Worm (Caenorhabditis elegans) whole organism, L2 larva: ENCODE measurements around the gene srh-282.
A peak's percentile ranks its signal among the peaks of the same experiment; 100 is the strongest.

ENCODE experiments used
- C34F6.9 ChIP-seq: fragments of 150-350 bp; optimal IDR thresholded peaks from 2 replicates; lab custom pipeline; 2014; ENCODE audit warnings: missing biosample characterization, missing genetic modification characterization
- F13H6.1 ChIP-seq: sonication (generic microtip); optimal IDR thresholded peaks from 2 replicates; lab custom pipeline; 2016; ENCODE audit warnings: missing genetic modification characterization, missing compliant biosample characterization
- Y55F3AM.14 ChIP-seq: fragments of 200-800 bp; sonication (Bioruptor generic); optimal IDR thresholded peaks from 2 replicates; lab custom pipeline; 2018; ENCODE audit warnings: mild to moderate bottlenecking, missing genetic modification characterization, missing compliant biosample characterization
- ZK546.5 ChIP-seq: sonication (generic microtip); optimal IDR thresholded peaks from 2 replicates; lab custom pipeline; 2017; ENCODE audit warnings: missing biosample characterization, missing genetic modification characterization
- alr-1 ChIP-seq: fragments of 150-350 bp; optimal IDR thresholded peaks from 2 replicates; lab custom pipeline; 2014; ENCODE audit warnings: missing biosample characterization, missing genetic modification characterization
- aly-2 ChIP-seq: fragments of 150-350 bp; optimal IDR thresholded peaks from 2 replicates; lab custom pipeline; 2014; ENCODE audit warnings: missing biosample characterization, missing genetic modification characterization
- ama-1 ChIP-seq: fragments of 150-350 bp; optimal IDR thresholded peaks from 2 replicates; lab custom pipeline; 2018; ENCODE audit warnings: inconsistent platforms
- blmp-1 ChIP-seq: sonication (generic microtip); optimal IDR thresholded peaks from 2 replicates; lab custom pipeline; 2017; ENCODE audit warnings: missing genetic modification characterization, mild to moderate bottlenecking, missing compliant biosample characterization, antibody characterized with exemption, moderate library complexity; ENCODE audit not compliant: insufficient read depth
- ceh-16 ChIP-seq: fragments of 150-350 bp; optimal IDR thresholded peaks from 2 replicates; lab custom pipeline; 2014; ENCODE audit warnings: missing biosample characterization, missing genetic modification characterization
- ceh-82 ChIP-seq: fragments of 150-350 bp; optimal IDR thresholded peaks from 2 replicates; lab custom pipeline; 2014; ENCODE audit warnings: missing biosample characterization, missing genetic modification characterization
- crh-2 ChIP-seq: sonication (generic microtip); optimal IDR thresholded peaks from 2 replicates; lab custom pipeline; 2017; ENCODE audit warnings: missing biosample characterization, missing genetic modification characterization
- egl-27 ChIP-seq: sonication (generic microtip); optimal IDR thresholded peaks from 3 replicates; lab custom pipeline; 2017; ENCODE audit warnings: missing biosample characterization, missing genetic modification reagents, missing genetic modification characterization
- elt-1 ChIP-seq: fragments of 150-350 bp; optimal IDR thresholded peaks from 2 replicates; lab custom pipeline; 2014; ENCODE audit warnings: missing biosample characterization, missing genetic modification characterization
- gmeb-1 ChIP-seq: fragments of 150-350 bp; optimal IDR thresholded peaks from 2 replicates; lab custom pipeline; 2014; ENCODE audit warnings: missing biosample characterization, missing genetic modification characterization
- lin-11 ChIP-seq: fragments of 150-350 bp; sonication (generic microtip); optimal IDR thresholded peaks from 2 replicates; lab custom pipeline; 2014; ENCODE audit warnings: missing biosample characterization, missing genetic modification characterization, inconsistent platforms, mixed read lengths
- lin-13 ChIP-seq: fragments of 150-350 bp; optimal IDR thresholded peaks from 2 replicates; lab custom pipeline; 2014; ENCODE audit warnings: missing biosample characterization, missing genetic modification reagents, missing genetic modification characterization
- lin-39 ChIP-seq: fragments of 150-350 bp; optimal IDR thresholded peaks from 2 replicates; lab custom pipeline; 2014; ENCODE audit warnings: missing biosample characterization, missing genetic modification reagents, missing genetic modification characterization
- lsy-2 ChIP-seq, 2 experiments: fragments of 150-350 bp in 1 of 2; sonication (generic microtip) in 1 of 2; optimal IDR thresholded peaks; 2 replicates each; lab custom pipeline; 2014 to 2017; ENCODE audit warnings: missing biosample characterization in 2 of 2, missing genetic modification characterization in 2 of 2
- mbf-1 ChIP-seq: sonication (generic microtip); optimal IDR thresholded peaks from 2 replicates; lab custom pipeline; 2017; ENCODE audit warnings: missing biosample characterization, missing genetic modification characterization
- mdl-1 ChIP-seq, 2 experiments: fragments of 150-350 bp in 1 of 2; sonication (generic microtip) in 1 of 2; optimal IDR thresholded peaks; 2 replicates each; lab custom pipeline; 2017; ENCODE audit warnings: missing biosample characterization in 2 of 2, missing genetic modification characterization in 2 of 2
- nhr-11 ChIP-seq: fragments of 150-350 bp; optimal IDR thresholded peaks from 2 replicates; lab custom pipeline; 2014; ENCODE audit warnings: missing biosample characterization, missing genetic modification characterization
- nhr-129 ChIP-seq: fragments of 150-350 bp; optimal IDR thresholded peaks from 2 replicates; lab custom pipeline; 2014; ENCODE audit warnings: missing biosample characterization, missing genetic modification characterization
- nhr-21 ChIP-seq: fragments of 150-350 bp; optimal IDR thresholded peaks from 2 replicates; lab custom pipeline; 2014; ENCODE audit warnings: missing biosample characterization, missing genetic modification characterization
- nhr-23 ChIP-seq: fragments of 150-350 bp; optimal IDR thresholded peaks from 2 replicates; lab custom pipeline; 2014; ENCODE audit warnings: missing biosample characterization, missing genetic modification reagents, missing genetic modification characterization
- nhr-237 ChIP-seq: fragments of 150-350 bp; optimal IDR thresholded peaks from 2 replicates; lab custom pipeline; 2014; ENCODE audit warnings: missing biosample characterization, missing genetic modification characterization
- nhr-25 ChIP-seq: fragments of 150-350 bp; sonication (generic microtip); optimal IDR thresholded peaks from 3 replicates; lab custom pipeline; 2014; ENCODE audit warnings: missing biosample characterization, missing genetic modification characterization
- peb-1 ChIP-seq: fragments of 150-350 bp; optimal IDR thresholded peaks from 2 replicates; lab custom pipeline; 2014; ENCODE audit warnings: missing biosample characterization, missing genetic modification characterization
- sem-4 ChIP-seq: fragments of 150-350 bp; optimal IDR thresholded peaks from 2 replicates; lab custom pipeline; 2014; ENCODE audit warnings: missing biosample characterization, missing genetic modification reagents, missing genetic modification characterization
- skn-1 ChIP-seq: sonication (generic microtip); optimal IDR thresholded peaks from 2 replicates; lab custom pipeline; 2017; ENCODE audit warnings: missing biosample characterization, missing genetic modification characterization
- sma-3 ChIP-seq: sonication (generic microtip); optimal IDR thresholded peaks from 2 replicates; lab custom pipeline; 2016; ENCODE audit warnings: missing genetic modification reagents, missing genetic modification characterization, missing compliant biosample characterization
- sma-9 ChIP-seq, 2 experiments: fragments of 150-350 bp in 1 of 2; sonication (generic microtip) in 1 of 2; optimal IDR thresholded peaks; 2 replicates each; lab custom pipeline; 2014 to 2016; ENCODE audit warnings: missing genetic modification characterization in 2 of 2, mild to moderate bottlenecking in 1 of 2, missing biosample characterization in 1 of 2, missing compliant biosample characterization in 1 of 2, missing genetic modification reagents in 1 of 2, moderate library complexity in 1 of 2
- snpc-4 ChIP-seq: fragments of 150-350 bp; optimal IDR thresholded peaks from 2 replicates; lab custom pipeline; 2014; ENCODE audit warnings: missing biosample characterization, missing genetic modification characterization
- unc-39 ChIP-seq: fragments of 150-350 bp; optimal IDR thresholded peaks from 2 replicates; lab custom pipeline; 2014; ENCODE audit warnings: missing biosample characterization, missing genetic modification characterization
- unc-55 ChIP-seq: fragments of 150-350 bp; sonication (generic microtip); optimal IDR thresholded peaks from 3 replicates; lab custom pipeline; 2014; ENCODE audit warnings: missing biosample characterization, missing genetic modification reagents, missing genetic modification characterization
- unc-62 ChIP-seq: fragments of 150-350 bp; optimal IDR thresholded peaks from 2 replicates; lab custom pipeline; 2014; ENCODE audit warnings: missing biosample characterization, missing genetic modification reagents, missing genetic modification characterization
- zag-1 ChIP-seq: fragments of 150-350 bp; optimal IDR thresholded peaks from 2 replicates; lab custom pipeline; 2014; ENCODE audit warnings: missing biosample characterization, missing genetic modification characterization
- ztf-1 ChIP-seq: fragments of 200-800 bp; sonication (Bioruptor generic); conservative IDR thresholded peaks from 2 replicates; pipeline ENCODE4 v1.3.6; 2022; ENCODE audit warnings: missing genetic modification characterization, missing compliant biosample characterization
- ztf-11 ChIP-seq: sonication (generic microtip); optimal IDR thresholded peaks from 2 replicates; lab custom pipeline; 2017; ENCODE audit warnings: missing biosample characterization, missing genetic modification characterization
- ztf-4 ChIP-seq: fragments of 150-350 bp; optimal IDR thresholded peaks from 2 replicates; lab custom pipeline; 2014; ENCODE audit warnings: missing biosample characterization, missing genetic modification characterization

srh-282 gene

DNA sequence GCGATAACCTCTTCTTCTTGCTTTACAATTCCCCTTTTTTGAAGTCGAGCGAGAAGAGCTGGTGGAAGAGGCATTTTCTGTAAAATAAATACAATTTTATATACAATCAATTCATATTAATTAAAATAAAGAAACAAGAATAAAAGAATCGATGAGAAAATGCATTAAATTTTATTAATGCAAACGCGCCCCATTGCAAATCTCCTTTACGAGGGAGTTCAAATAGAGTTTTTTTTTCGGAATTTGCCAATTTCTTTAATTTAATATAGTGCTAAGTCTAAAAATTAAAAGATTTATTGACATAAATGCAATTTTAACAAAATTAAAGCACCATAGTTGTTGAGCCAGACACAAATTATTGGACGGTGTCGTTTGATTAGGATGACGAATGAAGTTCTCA lies 11.6 kb downstream of the srh-282 start, which contains the start of gene pqbp-1.1 (continued):
- TF ChIP-seq nhr-237 (tag; lab: Kevin White, UChicago): no peak
- no peak for TF ChIP-seq ceh-82 (tag; lab: Kevin White, UChicago)
- TF ChIP-seq unc-39 (tag; lab: Kevin White, UChicago): no peak
- no peak for TF ChIP-seq F13H6.1 (tag; lab: Kevin White, UChicago)
- no peak for TF ChIP-seq zag-1 (tag; lab: Kevin White, UChicago)
- no peak for TF ChIP-seq aly-2 (tag; lab: Kevin White, UChicago)
- TF ChIP-seq ztf-4: no peak
- TF ChIP-seq elt-1: no peak
- peak; percentile 17 for TF ChIP-seq sem-4 (tag; lab: Kevin White, UChicago)

DNA sequence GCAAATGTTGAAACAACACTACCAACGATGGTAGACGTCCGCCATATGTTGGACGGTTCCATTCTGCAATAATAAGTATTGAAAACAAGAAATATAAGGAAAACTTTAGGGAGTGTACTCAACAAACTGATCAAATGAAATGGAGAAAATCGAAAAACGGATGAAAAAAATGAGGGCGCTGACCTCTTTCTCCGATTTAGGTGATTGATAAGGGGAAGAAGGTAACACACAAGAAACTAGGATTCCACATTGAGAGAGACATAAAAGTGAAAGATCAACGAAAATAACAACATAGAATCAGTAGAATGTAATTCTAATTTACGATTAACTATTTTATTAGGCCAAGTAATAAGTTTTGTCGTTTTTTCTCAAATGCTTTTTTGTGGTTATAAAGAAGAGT lies 14.1 kb downstream of the srh-282 start, which contains the start of gene dpy-9:
Gene dpy-9, minus strand, starts transcription at position 63 of the 400 bp plus-strand sequence.
- TF ChIP-seq blmp-1 (tag; lab: Kevin White, UChicago) (peak; percentile 18), zag-1 (tag; lab: Kevin White, UChicago) (no peak), nhr-11 (no peak), alr-1 (tag; lab: Kevin White, UChicago) (no peak), ceh-16 (tag; lab: Kevin White, UChicago) (no peak), sem-4 (tag; lab: Kevin White, UChicago) (no peak)

DNA sequence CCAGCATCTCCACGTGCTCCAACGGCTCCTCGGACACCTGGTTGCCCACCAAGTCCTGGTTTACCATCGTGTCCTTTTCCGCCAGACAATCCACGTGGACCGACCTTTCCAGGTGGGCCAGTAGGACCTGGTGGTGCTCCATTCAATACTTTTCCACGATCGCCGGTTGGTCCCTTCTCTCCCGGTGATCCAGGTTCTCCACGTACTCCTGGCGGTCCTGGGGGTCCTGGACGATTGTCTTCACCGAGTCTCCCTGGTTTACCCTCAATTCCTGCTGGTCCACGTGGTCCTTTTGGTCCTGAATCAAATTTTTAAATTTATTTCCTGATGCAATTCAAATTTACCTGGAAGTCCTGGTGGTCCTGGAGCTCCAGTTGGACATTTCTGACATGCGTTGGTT lies 14.8 kb downstream of the srh-282 start:
- TF ChIP-seq gmeb-1 (tag; lab: Kevin White, UChicago) (no peak), skn-1 (no peak), F13H6.1 (tag; lab: Kevin White, UChicago) (no peak), ama-1 (no peak), ztf-1 (no peak), mdl-1 (tag; optimal IDR thresholded peaks at IDR 0.05; lab: Kevin White, UChicago) (no peak), ceh-16 (tag; lab: Kevin White, UChicago) (no peak), nhr-129 (tag; lab: Kevin White, UChicago) (no peak), elt-1 (no peak), Y55F3AM.14 (GFP tag; lab: Kevin White, UChicago) (no peak), egl-27 (tag; lab: Kevin White, UChicago) (no peak), C34F6.9 (tag; lab: Kevin White, UChicago) (no peak), unc-55 (GFP tag; lab: Kevin White, UChicago) (no peak), unc-62 (GFP tag; lab: Kevin White, UChicago) (no peak), sma-9 (GFP tag; optimal IDR thresholded peaks at IDR 0.05; lab: Kevin White, UChicago) (no peak), sma-9 (tag; optimal IDR thresholded peaks at IDR 0.05; lab: Kevin White, UChicago) (no peak)

DNA sequence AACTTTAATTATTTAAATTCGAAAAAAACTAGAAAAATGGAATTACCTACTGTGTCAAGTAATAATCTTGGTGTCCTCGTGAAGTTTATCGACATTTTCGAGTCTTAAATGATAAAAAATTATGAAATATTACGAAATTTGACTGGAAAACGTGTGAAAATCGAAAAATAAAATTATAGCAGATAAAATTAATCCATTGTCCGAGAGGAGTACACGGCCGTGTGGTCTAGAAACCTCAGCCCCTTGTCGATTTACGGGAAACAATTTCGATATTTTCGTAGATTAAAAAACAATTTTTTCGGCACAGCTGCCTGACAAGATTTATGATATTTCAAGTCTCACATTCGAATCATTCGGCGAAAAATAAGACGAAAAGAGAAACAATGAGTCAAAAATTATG lies 16.1 kb downstream of the srh-282 start, which contains the start of gene R02D3.8:
Gene R02D3.8, minus strand, starts transcription at position 109 of the 400 bp plus-strand sequence.
- TF ChIP-seq gmeb-1 (tag; lab: Kevin White, UChicago) (peak; percentile 24), C34F6.9 (tag; lab: Kevin White, UChicago) (peak; percentile 45), sma-3 (peak; percentile 44), nhr-25 (peak; percentile 46), F13H6.1 (tag; lab: Kevin White, UChicago) (no peak), snpc-4 (tag; lab: Kevin White, UChicago) (no peak), nhr-21 (tag; lab: Kevin White, UChicago) (peak; percentile 19), crh-2 (tag; lab: Kevin White, UChicago) (peak; percentile 22), lin-39 (tag; lab: Kevin White, UChicago) (no peak), lsy-2 (tag; optimal IDR thresholded peaks at IDR 0.05; lab: Kevin White, UChicago) (peak in 1 of 2 experiments; percentile 70), nhr-237 (tag; lab: Kevin White, UChicago) (no peak), ztf-4 (no peak), sma-9 (GFP tag; optimal IDR thresholded peaks at IDR 0.05; lab: Kevin White, UChicago) (peak; percentile 62), sma-9 (tag; optimal IDR thresholded peaks at IDR 0.05; lab: Kevin White, UChicago) (no peak), unc-55 (GFP tag; lab: Kevin White, UChicago) (peak; percentile 50), ztf-1 (no peak), lin-13 (GFP tag; lab: Kevin White, UChicago) (peak; percentile 10)

DNA sequence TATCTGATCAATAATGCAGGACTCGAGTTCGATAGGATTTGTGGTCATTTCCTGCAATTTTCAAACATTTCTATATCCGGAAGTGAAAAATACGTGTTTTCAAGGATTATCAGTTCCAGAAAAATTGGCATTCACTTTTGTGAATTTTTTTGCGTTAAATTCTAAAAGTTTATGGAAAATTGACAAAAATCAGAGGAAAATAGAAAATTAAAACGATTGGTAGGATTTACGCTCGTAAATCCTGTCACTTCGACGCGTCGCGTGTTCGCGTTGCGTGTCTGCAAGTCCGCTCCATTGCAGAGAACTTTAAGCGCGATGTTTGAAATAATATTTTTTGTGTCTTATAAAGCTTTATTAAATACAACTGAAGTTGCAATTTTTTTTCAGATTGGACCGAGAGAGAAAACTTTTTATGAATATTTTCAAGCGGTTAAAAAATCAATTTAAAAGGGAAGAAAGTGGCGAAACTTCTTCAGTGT lies 17.8 kb downstream of the srh-282 start, which contains the start of gene rcat-1:
Gene rcat-1, minus strand, starts transcription at position 51 of the 479 bp plus-strand sequence.
- TF ChIP-seq ceh-16 (tag; lab: Kevin White, UChicago): no peak
- no peak for TF ChIP-seq peb-1
- TF ChIP-seq nhr-21 (tag; lab: Kevin White, UChicago): peak; percentile 75
- no peak for TF ChIP-seq mbf-1 (tag; lab: Kevin White, UChicago)
- peak; percentile 52 to 91 for TF ChIP-seq lsy-2 (tag; optimal IDR thresholded peaks at IDR 0.05; lab: Kevin White, UChicago)
- TF ChIP-seq lin-11 (tag; lab: Kevin White, UChicago): peak; percentile 85
- TF ChIP-seq elt-1: no peak
- TF ChIP-seq snpc-4 (tag; lab: Kevin White, UChicago): no peak
- no peak for TF ChIP-seq blmp-1 (tag; lab: Kevin White, UChicago)
- TF ChIP-seq egl-27 (tag; lab: Kevin White, UChicago): peak; percentile 8
- TF ChIP-seq ZK546.5 (tag; lab: Kevin White, UChicago): peak; percentile 25
- TF ChIP-seq alr-1 (tag; lab: Kevin White, UChicago): no peak
- TF ChIP-seq sma-9 (GFP tag; optimal IDR thresholded peaks at IDR 0.05; lab: Kevin White, UChicago): peak; percentile 64
- TF ChIP-seq sma-9 (tag; optimal IDR thresholded peaks at IDR 0.05; lab: Kevin White, UChicago): no peak
- no peak for TF ChIP-seq ztf-1
- no peak for TF ChIP-seq skn-1
- TF ChIP-seq nhr-23 (tag; lab: Kevin White, UChicago): no peak
- TF ChIP-seq nhr-25: peak; percentile 72
- peak; percentile 7 for TF ChIP-seq nhr-237 (tag; lab: Kevin White, UChicago)
- TF ChIP-seq sma-3: peak; percentile 63
- no peak for TF ChIP-seq aly-2 (tag; lab: Kevin White, UChicago)
- TF ChIP-seq Y55F3AM.14 (GFP tag; lab: Kevin White, UChicago): no peak
- peak in 1 of 2 experiments; percentile 17 for TF ChIP-seq mdl-1 (tag; optimal IDR thresholded peaks at IDR 0.05; lab: Kevin White, UChicago)
- TF ChIP-seq crh-2 (tag; lab: Kevin White, UChicago): peak; percentile 83
- TF ChIP-seq F13H6.1 (tag; lab: Kevin White, UChicago): peak; percentile 19
- TF ChIP-seq ztf-11 (tag; lab: Kevin White, UChicago): no peak
